Fruit fly (Drosophila melanogaster) whole organism, embryonic: ENCODE data around the gene Tsen34.

Experiments
- CG11398 ChIP-seq: fragments of 200-800 bp; sonication (Bioruptor generic); optimal IDR thresholded peaks from 2 replicates; lab custom pipeline; 2016; ENCODE audit warnings: missing biosample characterization, missing genetic modification characterization
- CG11456 ChIP-seq: fragments of 200-800 bp; sonication (Bioruptor generic); IDR thresholded peaks from 3 replicates; pipeline ENCODE4 v1.3.6; 2022; ENCODE audit warnings: missing biosample characterization, missing genetic modification characterization
- CG12942 ChIP-seq: fragments of 200-800 bp; sonication (Bioruptor generic); optimal IDR thresholded peaks from 3 replicates; lab custom pipeline; 2016; ENCODE audit warnings: missing biosample characterization, missing genetic modification characterization
- CG14667 ChIP-seq: fragments of 200-800 bp; sonication (Bioruptor generic); IDR thresholded peaks from 2 replicates; pipeline ENCODE4 v1.3.6; 2022; ENCODE audit warnings: missing biosample characterization, missing genetic modification characterization
- CG1647 ChIP-seq: fragments of 200-800 bp; sonication (Bioruptor generic); optimal IDR thresholded peaks from 3 replicates; lab custom pipeline; 2016; ENCODE audit warnings: missing biosample characterization, missing genetic modification characterization
- CG17912 ChIP-seq: fragments of 200-800 bp; sonication (Bioruptor generic); optimal IDR thresholded peaks from 2 replicates; lab custom pipeline; 2018; ENCODE audit warnings: missing biosample characterization, mild to moderate bottlenecking, missing genetic modification characterization
- CG1792 ChIP-seq: fragments of 200-800 bp; sonication (Bioruptor generic); optimal IDR thresholded peaks from 2 replicates; lab custom pipeline; 2016; ENCODE audit warnings: missing biosample characterization, missing genetic modification characterization
- CG3065 ChIP-seq: fragments of 200-800 bp; sonication (Bioruptor generic); optimal IDR thresholded peaks from 2 replicates; lab custom pipeline; 2016; ENCODE audit warnings: missing biosample characterization, missing genetic modification characterization
- CG33557 ChIP-seq: fragments of 200-800 bp; sonication (Bioruptor generic); optimal IDR thresholded peaks from 2 replicates; lab custom pipeline; 2019; ENCODE audit warnings: missing biosample characterization, mild to moderate bottlenecking, missing genetic modification characterization, moderate library complexity
- CG3726 ChIP-seq: fragments of 200-800 bp; sonication (Bioruptor generic); IDR thresholded peaks from 3 replicates; pipeline ENCODE4, ENCODE4 v1.3.6; 2022; ENCODE audit warnings: missing biosample characterization, missing genetic modification characterization
- CG42726 ChIP-seq: fragments of 200-800 bp; sonication (Bioruptor generic); IDR thresholded peaks from 2 replicates; pipeline ENCODE4 v1.3.6; 2022; ENCODE audit warnings: missing biosample characterization, missing genetic modification characterization; ENCODE audit not compliant: partially characterized antibody
- CG4282 ChIP-seq: fragments of 200-800 bp; sonication (Bioruptor generic); optimal IDR thresholded peaks from 2 replicates; lab custom pipeline; 2016; ENCODE audit warnings: missing biosample characterization, missing genetic modification characterization
- CG4328 ChIP-seq: fragments of 200-800 bp; sonication (Bioruptor generic); optimal IDR thresholded peaks from 3 replicates; lab custom pipeline; 2017; ENCODE audit warnings: missing biosample characterization, missing genetic modification reagents, missing genetic modification characterization
- CG4730 ChIP-seq: fragments of 200-800 bp; sonication (Bioruptor generic); IDR thresholded peaks from 2 replicates; pipeline ENCODE4 v1.3.6; 2022; ENCODE audit warnings: missing biosample characterization, missing genetic modification characterization
- CG4820 ChIP-seq: fragments of 200-800 bp; sonication (Bioruptor generic); optimal IDR thresholded peaks from 3 replicates; lab custom pipeline; 2016; ENCODE audit warnings: missing biosample characterization, missing genetic modification characterization
- CG7357 ChIP-seq: fragments of 200-800 bp; sonication (Bioruptor generic); IDR thresholded peaks from 3 replicates; pipeline ENCODE4 v1.3.6; 2022; ENCODE audit warnings: missing biosample characterization, missing genetic modification characterization
- CG7987 ChIP-seq: fragments of 200-800 bp; sonication (Bioruptor generic); optimal IDR thresholded peaks from 2 replicates; lab custom pipeline; 2018; ENCODE audit warnings: missing biosample characterization, mild to moderate bottlenecking, missing genetic modification characterization, moderate library complexity
- CG8359 ChIP-seq: fragments of 200-800 bp; sonication (Bioruptor generic); optimal IDR thresholded peaks from 2 replicates; lab custom pipeline; 2017; ENCODE audit warnings: missing biosample characterization, mild to moderate bottlenecking, missing genetic modification characterization, borderline replicate concordance
- CHES-1-like ChIP-seq: fragments of 200-800 bp; sonication (Bioruptor generic); optimal IDR thresholded peaks from 2 replicates; lab custom pipeline; 2016; ENCODE audit warnings: missing biosample characterization, missing genetic modification characterization
- E2f2 ChIP-seq: fragments of 200-800 bp; sonication (Bioruptor generic); IDR thresholded peaks from 2 replicates; pipeline ENCODE4 v1.3.6; 2022; ENCODE audit warnings: missing biosample characterization, missing genetic modification characterization
- Elba2 ChIP-seq: fragments of 200-800 bp; sonication (Bioruptor generic); optimal IDR thresholded peaks from 3 replicates; lab custom pipeline; 2016; ENCODE audit warnings: missing biosample characterization, missing genetic modification characterization
- Gsc ChIP-seq: fragments of 200-800 bp; sonication (Bioruptor generic); IDR thresholded peaks from 2 replicates; pipeline ENCODE4 v1.3.6; 2022; ENCODE audit warnings: missing biosample characterization, missing genetic modification characterization
- HHEX ChIP-seq: fragments of 200-800 bp; sonication (Bioruptor generic); optimal IDR thresholded peaks from 3 replicates; lab custom pipeline; 2017; ENCODE audit warnings: missing biosample characterization, mild to moderate bottlenecking, missing genetic modification characterization, missing genetic modification reagents
- HLHmδ ChIP-seq: fragments of 200-800 bp; sonication (Bioruptor generic); optimal IDR thresholded peaks from 2 replicates; lab custom pipeline; 2018; ENCODE audit warnings: missing biosample characterization, mild to moderate bottlenecking, missing genetic modification characterization, moderate library complexity
- Mes4 ChIP-seq: fragments of 200-800 bp; sonication (Bioruptor generic); optimal IDR thresholded peaks from 2 replicates; lab custom pipeline; 2016; ENCODE audit warnings: missing biosample characterization, missing genetic modification characterization
- Nf-YA ChIP-seq: fragments of 200-800 bp; sonication (Bioruptor generic); IDR thresholded peaks from 2 replicates; pipeline ENCODE4 v1.3.6; 2022; ENCODE audit warnings: missing biosample characterization, missing genetic modification characterization
- PHDP ChIP-seq: fragments of 200-800 bp; sonication (Bioruptor generic); optimal IDR thresholded peaks from 3 replicates; lab custom pipeline; 2018; ENCODE audit warnings: missing biosample characterization, mild to moderate bottlenecking, missing genetic modification characterization, moderate library complexity
- Pdp1 ChIP-seq, 2 experiments: fragments of 200-800 bp; sonication (Bioruptor generic); optimal IDR thresholded peaks; 3 replicates each; lab custom pipeline; 2016; ENCODE audit warnings: missing biosample characterization in 2 of 2, missing genetic modification characterization in 2 of 2, mild to moderate bottlenecking in 1 of 2, moderate library complexity in 1 of 2
- TFAM ChIP-seq: fragments of 200-800 bp; sonication (Bioruptor generic); optimal IDR thresholded peaks from 2 replicates; lab custom pipeline; 2017; ENCODE audit warnings: missing biosample characterization, missing genetic modification characterization, inconsistent platforms
- Xrp1 ChIP-seq: fragments of 200-800 bp; sonication (Bioruptor generic); IDR thresholded peaks from 2 replicates; pipeline ENCODE4 v1.3.6; 2022; ENCODE audit warnings: missing biosample characterization, missing genetic modification characterization
- ap ChIP-seq: fragments of 200-800 bp; sonication (Bioruptor generic); IDR thresholded peaks from 2 replicates; pipeline ENCODE4 v1.3.6; 2022; ENCODE audit warnings: missing biosample characterization, missing genetic modification characterization
- az2 ChIP-seq: fragments of 200-800 bp; sonication (Bioruptor generic); optimal IDR thresholded peaks from 3 replicates; lab custom pipeline; 2016; ENCODE audit warnings: missing biosample characterization, missing genetic modification characterization
- btn ChIP-seq: fragments of 200-800 bp; sonication (Bioruptor generic); optimal IDR thresholded peaks from 2 replicates; lab custom pipeline; 2016; ENCODE audit warnings: missing biosample characterization, missing genetic modification characterization
- cwo ChIP-seq: fragments of 200-800 bp; sonication (Bioruptor generic); optimal IDR thresholded peaks from 3 replicates; lab custom pipeline; 2017; ENCODE audit warnings: missing biosample characterization, missing genetic modification characterization, mild to moderate bottlenecking, moderate library complexity, missing genetic modification reagents
- dysf ChIP-seq: fragments of 200-800 bp; sonication (Bioruptor generic); IDR thresholded peaks from 3 replicates; pipeline ENCODE4 v1.3.6; 2022; ENCODE audit warnings: missing biosample characterization, missing genetic modification characterization
- eve ChIP-seq, 2 experiments: fragments of >200 bp; optimal IDR thresholded peaks; 2 replicates each; lab custom pipeline; 2017; ENCODE audit warnings: missing biosample characterization in 2 of 2, missing genetic modification characterization in 2 of 2
- exex ChIP-seq: fragments of 200-800 bp; sonication (Bioruptor generic); optimal IDR thresholded peaks from 4 replicates; lab custom pipeline; 2018; ENCODE audit warnings: missing biosample characterization, mild to moderate bottlenecking, missing genetic modification characterization, moderate library complexity
- fd102C ChIP-seq: fragments of 200-800 bp; sonication (Bioruptor generic); optimal IDR thresholded peaks from 2 replicates; lab custom pipeline; 2018; ENCODE audit warnings: missing biosample characterization, mild to moderate bottlenecking, missing genetic modification characterization, moderate library complexity
- maf-S ChIP-seq: fragments of 200-800 bp; sonication (Bioruptor generic); optimal IDR thresholded peaks from 2 replicates; lab custom pipeline; 2016; ENCODE audit warnings: missing biosample characterization, missing genetic modification characterization
- nerfin-1 ChIP-seq: fragments of 200-800 bp; sonication (Bioruptor generic); optimal IDR thresholded peaks from 3 replicates; lab custom pipeline; 2019; ENCODE audit warnings: missing biosample characterization, mild to moderate bottlenecking, missing genetic modification characterization, moderate library complexity
- otp ChIP-seq: fragments of 200-800 bp; sonication (Bioruptor generic); IDR thresholded peaks from 3 replicates; pipeline ENCODE4, ENCODE4 v1.3.6; 2022; ENCODE audit warnings: missing biosample characterization, missing genetic modification characterization
- phol ChIP-seq: fragments of 200-800 bp; sonication (Bioruptor generic); optimal IDR thresholded peaks from 3 replicates; lab custom pipeline; 2018; ENCODE audit warnings: missing biosample characterization, mild to moderate bottlenecking, missing genetic modification characterization, moderate library complexity
- pita ChIP-seq: fragments of 200-800 bp; sonication (Bioruptor generic); optimal IDR thresholded peaks from 2 replicates; lab custom pipeline; 2017; ENCODE audit warnings: missing biosample characterization, mild to moderate bottlenecking, missing genetic modification characterization
- salm ChIP-seq: fragments of 200-800 bp; sonication (Bioruptor generic); optimal IDR thresholded peaks from 2 replicates; lab custom pipeline; 2018; ENCODE audit warnings: missing biosample characterization, mild to moderate bottlenecking, missing genetic modification characterization
- schlank ChIP-seq: fragments of 200-800 bp; sonication (Bioruptor generic); optimal IDR thresholded peaks from 2 replicates; lab custom pipeline; 2018; ENCODE audit warnings: missing biosample characterization, mild to moderate bottlenecking, missing genetic modification characterization
- shn ChIP-seq: fragments of 200-800 bp; sonication (Bioruptor generic); optimal IDR thresholded peaks from 3 replicates; lab custom pipeline; 2016; ENCODE audit warnings: missing biosample characterization, missing genetic modification characterization
- sr ChIP-seq: fragments of 200-800 bp; sonication (Bioruptor generic); IDR thresholded peaks from 3 replicates; pipeline ENCODE4 v1.3.6; 2022; ENCODE audit warnings: missing biosample characterization, missing genetic modification characterization
- stc ChIP-seq: fragments of 200-800 bp; sonication (Bioruptor generic); IDR thresholded peaks from 2 replicates; pipeline ENCODE4 v1.3.6; 2022; ENCODE audit warnings: missing biosample characterization, missing genetic modification characterization
- wdn ChIP-seq: fragments of 200-800 bp; sonication (Bioruptor generic); IDR thresholded peaks from 2 replicates; pipeline ENCODE4 v1.3.6; 2022; ENCODE audit warnings: missing biosample characterization, missing genetic modification characterization

The Tsen34 gene

dm6 chr3L:14781082-14781862 is 19.6 kb upstream of the Tsen34 start (continued):
- TF ChIP-seq CG4328 (GFP tag; lab: Kevin White, UChicago): peak; percentile 81
- TF ChIP-seq CG8359 (GFP tag; lab: Kevin White, UChicago): peak; percentile 55
- TF ChIP-seq CHES-1-like (GFP tag; lab: Kevin White, UChicago): peak; percentile 16
- TF ChIP-seq CG1792 (GFP tag; lab: Kevin White, UChicago): no peak
- peak; percentile 77 for TF ChIP-seq CG33557 (GFP tag; lab: Kevin White, UChicago)
- no peak for TF ChIP-seq CG17912 (GFP tag; lab: Kevin White, UChicago)
- peak; percentile 27 to 33 for TF ChIP-seq Pdp1 (GFP tag; optimal IDR thresholded peaks at IDR 0.05; lab: Kevin White, UChicago)
- TF ChIP-seq CG4282 (GFP tag; lab: Kevin White, UChicago): no peak
- no peak for TF ChIP-seq CG14667 (GFP tag; lab: Robert Waterston, UW)
- peak; percentile 94 for TF ChIP-seq CG3065 (GFP tag; lab: Kevin White, UChicago)
- peak; percentile 45; the same call in 1 of the 3 replicates for TF ChIP-seq CG7357 (GFP tag; lab: Robert Waterston, UW)
- no peak for TF ChIP-seq Gsc (GFP tag; lab: Robert Waterston, UW)
- TF ChIP-seq exex (tag; lab: Kevin White, UChicago): peak; percentile 12
- peak; percentile 25 for TF ChIP-seq CG11398 (GFP tag; lab: Kevin White, UChicago)
- TF ChIP-seq wdn: no peak
- TF ChIP-seq sr (GFP tag; lab: Robert Waterston, UW): no peak; the same call in 2 of the 3 replicates
- TF ChIP-seq btn: no peak
- TF ChIP-seq CG4730 (GFP tag; lab: Robert Waterston, UW): no peak
- peak; percentile 24 for TF ChIP-seq shn (GFP tag; lab: Kevin White, UChicago)
- TF ChIP-seq Elba2: no peak
- TF ChIP-seq CG11456 (GFP tag; lab: Robert Waterston, UW): 0 out of 3 replicates have a peak, but pooled peaks have one; percentile 20
- TF ChIP-seq otp (GFP tag; lab: Robert Waterston, UW): no peak; the same call in 2 of the 3 replicates
- no peak for TF ChIP-seq salm (tag; lab: Kevin White, UChicago)
- TF ChIP-seq PHDP (tag; lab: Kevin White, UChicago): peak; percentile 63
- no peak for TF ChIP-seq pita (GFP tag; lab: Kevin White, UChicago)
- peak; percentile 77 for TF ChIP-seq dysf (GFP tag; lab: Robert Waterston, UW)
- peak; percentile 81 for TF ChIP-seq phol (tag; lab: Kevin White, UChicago)
- TF ChIP-seq cwo (GFP tag; lab: Kevin White, UChicago): peak; percentile 99
- peak; percentile 73 for TF ChIP-seq Xrp1
- peak; percentile 8 for TF ChIP-seq schlank
- TF ChIP-seq CG42726 (GFP tag; lab: Robert Waterston, UW): no peak
- peak in 1 of 2 experiments; percentile 85 for TF ChIP-seq eve (GFP tag; optimal IDR thresholded peaks at IDR 0.05; lab: Kevin White, UChicago)
- peak; percentile 60 for TF ChIP-seq az2 (GFP tag; lab: Kevin White, UChicago)
- peak; percentile 88 for TF ChIP-seq nerfin-1 (tag; lab: Kevin White, UChicago)
- TF ChIP-seq Mes4: peak; percentile 59
- peak; percentile 57; the same call in 1 of the 2 replicates for TF ChIP-seq stc (GFP tag; lab: Robert Waterston, UW)
- peak; percentile 7 for TF ChIP-seq CG12942 (GFP tag; lab: Kevin White, UChicago)
- TF ChIP-seq HLHmδ: peak; percentile 46
- peak; percentile 98 for TF ChIP-seq CG7987
- TF ChIP-seq CG3726: no peak
- TF ChIP-seq ap (GFP tag; lab: Robert Waterston, UW): no peak
- TF ChIP-seq E2f2: no peak; the same call in 1 of the 2 replicates
- no peak for TF ChIP-seq Nf-YA (GFP tag; lab: Robert Waterston, UW)
- peak; percentile 61 for TF ChIP-seq CG4820 (GFP tag; lab: Kevin White, UChicago)
- peak; percentile 65 for TF ChIP-seq HHEX (GFP tag; lab: Kevin White, UChicago)
- no peak for TF ChIP-seq TFAM
- peak; percentile 28 for TF ChIP-seq maf-S (GFP tag; lab: Kevin White, UChicago)
- no peak for TF ChIP-seq CG1647 (GFP tag; lab: Kevin White, UChicago)
- no peak for TF ChIP-seq fd102C (GFP tag; lab: Kevin White, UChicago)
